Fruit fly (Drosophila melanogaster) whole organism, embryonic: Measurements from ENCODE around the gene CG14669.

Experiments used
- Antp ChIP-seq: fragments of 200-800 bp; sonication (Bioruptor generic); optimal IDR thresholded peaks from 3 replicates; lab custom pipeline; 2016; ENCODE audit warnings: missing biosample characterization, missing genetic modification characterization
- Bgb ChIP-seq: fragments of 200-800 bp; sonication (Bioruptor generic); IDR thresholded peaks from 2 replicates; pipeline ENCODE4 v1.3.6; 2022; ENCODE audit warnings: missing biosample characterization, missing genetic modification characterization; ENCODE audit not compliant: partially characterized antibody
- Blimp-1 ChIP-seq: fragments of 200-800 bp; sonication (Bioruptor generic); optimal IDR thresholded peaks from 3 replicates; lab custom pipeline; 2018; ENCODE audit warnings: missing biosample characterization, missing genetic modification characterization, mild to moderate bottlenecking, moderate library complexity, missing genetic modification reagents
- CG10366 ChIP-seq: fragments of 200-800 bp; sonication (Bioruptor generic); IDR thresholded peaks from 2 replicates; pipeline ENCODE4 v1.3.6; 2022; ENCODE audit warnings: missing biosample characterization, missing genetic modification characterization
- CG11093 ChIP-seq: fragments of 200-800 bp; sonication (Bioruptor generic); IDR thresholded peaks from 3 replicates; pipeline ENCODE4 v1.3.6; 2022; ENCODE audit warnings: missing biosample characterization, missing genetic modification characterization
- CG11247 ChIP-seq: fragments of 200-800 bp; sonication (Bioruptor generic); IDR thresholded peaks from 2 replicates; pipeline ENCODE4 v1.3.6; 2022; ENCODE audit warnings: missing biosample characterization, missing genetic modification characterization
- CG11398 ChIP-seq: fragments of 200-800 bp; sonication (Bioruptor generic); optimal IDR thresholded peaks from 2 replicates; lab custom pipeline; 2016; ENCODE audit warnings: missing biosample characterization, missing genetic modification characterization
- CG14050 ChIP-seq: fragments of 200-800 bp; sonication (Bioruptor generic); IDR thresholded peaks from 3 replicates; pipeline ENCODE4 v1.3.6; 2022; ENCODE audit warnings: missing biosample characterization, missing genetic modification characterization
- CG14965 ChIP-seq: fragments of 200-800 bp; sonication (Bioruptor generic); optimal IDR thresholded peaks from 2 replicates; lab custom pipeline; 2016; ENCODE audit warnings: missing biosample characterization, missing genetic modification characterization, borderline replicate concordance
- CG1602 ChIP-seq: fragments of 200-800 bp; sonication (Bioruptor generic); optimal IDR thresholded peaks from 3 replicates; lab custom pipeline; 2016; ENCODE audit warnings: missing biosample characterization, missing genetic modification characterization
- CG16815 ChIP-seq: fragments of 200-800 bp; sonication (Bioruptor generic); optimal IDR thresholded peaks from 3 replicates; lab custom pipeline; 2017; ENCODE audit warnings: missing biosample characterization, mild to moderate bottlenecking, missing genetic modification characterization
- CG1792 ChIP-seq: fragments of 200-800 bp; sonication (Bioruptor generic); optimal IDR thresholded peaks from 2 replicates; lab custom pipeline; 2016; ENCODE audit warnings: missing biosample characterization, missing genetic modification characterization
- CG2120 ChIP-seq: fragments of 200-800 bp; sonication (Bioruptor generic); optimal IDR thresholded peaks from 3 replicates; lab custom pipeline; 2016; ENCODE audit warnings: missing biosample characterization, missing genetic modification characterization
- CG2678 ChIP-seq: fragments of 200-800 bp; sonication (Bioruptor generic); optimal IDR thresholded peaks from 3 replicates; lab custom pipeline; 2019; ENCODE audit warnings: missing biosample characterization, mild to moderate bottlenecking, missing genetic modification characterization, moderate library complexity
- CG3281 ChIP-seq: fragments of 200-800 bp; sonication (Bioruptor generic); optimal IDR thresholded peaks from 3 replicates; lab custom pipeline; 2017; ENCODE audit warnings: missing biosample characterization, mild to moderate bottlenecking, missing genetic modification characterization
- CG3847 ChIP-seq: fragments of 200-800 bp; sonication (Bioruptor generic); IDR thresholded peaks from 2 replicates; pipeline ENCODE4 v1.3.6; 2022; ENCODE audit warnings: missing biosample characterization, missing genetic modification characterization
- CG6765 ChIP-seq: fragments of 200-800 bp; sonication (Bioruptor generic); optimal IDR thresholded peaks from 3 replicates; lab custom pipeline; 2017; ENCODE audit warnings: missing biosample characterization, mild to moderate bottlenecking, missing genetic modification characterization
- CG8281 ChIP-seq: fragments of 200-800 bp; sonication (Bioruptor generic); optimal IDR thresholded peaks from 2 replicates; lab custom pipeline; 2018; ENCODE audit warnings: missing biosample characterization, mild to moderate bottlenecking, missing genetic modification characterization, moderate library complexity
- CTCF ChIP-seq: fragments of 200-800 bp; sonication (Bioruptor generic); optimal IDR thresholded peaks from 2 replicates; lab custom pipeline; 2017; ENCODE audit warnings: missing biosample characterization, mild to moderate bottlenecking, missing genetic modification characterization, moderate library complexity
- Camta ChIP-seq: fragments of 200-800 bp; sonication (Bioruptor generic); optimal IDR thresholded peaks from 2 replicates; lab custom pipeline; 2016; ENCODE audit warnings: missing biosample characterization, missing genetic modification characterization
- CrebB ChIP-seq: fragments of 200-800 bp; sonication (Bioruptor generic); optimal IDR thresholded peaks from 3 replicates; lab custom pipeline; 2018; ENCODE audit warnings: missing biosample characterization, mild to moderate bottlenecking, missing genetic modification characterization
- Dad ChIP-seq: fragments of 200-800 bp; sonication (Bioruptor generic); optimal IDR thresholded peaks from 3 replicates; lab custom pipeline; 2016; ENCODE audit warnings: missing biosample characterization, missing genetic modification characterization
- Dref ChIP-seq: fragments of 200-800 bp; sonication (Bioruptor generic); IDR thresholded peaks from 2 replicates; pipeline ENCODE4 v1.3.6; 2022; ENCODE audit warnings: missing biosample characterization, missing genetic modification characterization
- ERR ChIP-seq: fragments of 200-800 bp; sonication (Bioruptor generic); optimal IDR thresholded peaks from 2 replicates; lab custom pipeline; 2016; ENCODE audit warnings: missing biosample characterization, missing genetic modification characterization
- HLH3B ChIP-seq: fragments of 200-800 bp; sonication (Bioruptor generic); IDR thresholded peaks from 2 replicates; pipeline ENCODE4 v1.3.6; 2022; ENCODE audit warnings: missing biosample characterization, missing genetic modification characterization
- Hr51 ChIP-seq, 2 experiments: fragments of 200-800 bp; sonication (Bioruptor generic); optimal IDR thresholded peaks; 2 replicates in 1 of 2; 3 replicates in 1 of 2; lab custom pipeline; 2016 to 2018; ENCODE audit warnings: missing biosample characterization in 2 of 2, missing genetic modification characterization in 2 of 2, mild to moderate bottlenecking in 1 of 2, moderate library complexity in 1 of 2
- Oaz ChIP-seq: fragments of 200-800 bp; sonication (Bioruptor generic); IDR thresholded peaks from 2 replicates; pipeline ENCODE4 v1.3.6; 2022; ENCODE audit warnings: missing biosample characterization, missing genetic modification characterization
- Pdp1 ChIP-seq, 2 experiments: fragments of 200-800 bp; sonication (Bioruptor generic); optimal IDR thresholded peaks; 3 replicates each; lab custom pipeline; 2016; ENCODE audit warnings: missing biosample characterization in 2 of 2, missing genetic modification characterization in 2 of 2, mild to moderate bottlenecking in 1 of 2, moderate library complexity in 1 of 2
- Ssrp ChIP-seq: fragments of 200-800 bp; sonication (Bioruptor generic); optimal IDR thresholded peaks from 2 replicates; lab custom pipeline; 2018; ENCODE audit warnings: missing biosample characterization, mild to moderate bottlenecking, missing genetic modification characterization, moderate library complexity
- Xbp1 ChIP-seq: fragments of 200-800 bp; sonication (Bioruptor generic); optimal IDR thresholded peaks from 3 replicates; lab custom pipeline; 2016; ENCODE audit warnings: missing biosample characterization, mild to moderate bottlenecking, missing genetic modification characterization
- Xrp1 ChIP-seq: fragments of 200-800 bp; sonication (Bioruptor generic); IDR thresholded peaks from 2 replicates; pipeline ENCODE4 v1.3.6; 2022; ENCODE audit warnings: missing biosample characterization, missing genetic modification characterization
- ap ChIP-seq: fragments of 200-800 bp; sonication (Bioruptor generic); IDR thresholded peaks from 2 replicates; pipeline ENCODE4 v1.3.6; 2022; ENCODE audit warnings: missing biosample characterization, missing genetic modification characterization
- bbx ChIP-seq: fragments of 200-800 bp; sonication (Bioruptor generic); IDR thresholded peaks from 2 replicates; pipeline ENCODE4 v1.3.6; 2022; ENCODE audit warnings: missing biosample characterization, missing genetic modification characterization; ENCODE audit not compliant: partially characterized antibody
- cad ChIP-seq: fragments of >200 bp; optimal IDR thresholded peaks from 2 replicates; lab custom pipeline; 2017; ENCODE audit warnings: missing biosample characterization, missing genetic modification characterization
- crp ChIP-seq, 2 experiments: fragments of 200-800 bp; sonication (Bioruptor generic); optimal IDR thresholded peaks; 2 replicates in 1 of 2; 3 replicates in 1 of 2; lab custom pipeline; 2017; ENCODE audit warnings: missing biosample characterization in 2 of 2, missing genetic modification characterization in 2 of 2, mild to moderate bottlenecking in 1 of 2, moderate library complexity in 1 of 2
- dmrt99B ChIP-seq: fragments of 200-800 bp; sonication (Bioruptor generic); optimal IDR thresholded peaks from 2 replicates; lab custom pipeline; 2018; ENCODE audit warnings: missing biosample characterization, mild to moderate bottlenecking, missing genetic modification characterization, moderate library complexity
- eve ChIP-seq, 2 experiments: fragments of >200 bp; optimal IDR thresholded peaks; 2 replicates each; lab custom pipeline; 2017; ENCODE audit warnings: missing biosample characterization in 2 of 2, missing genetic modification characterization in 2 of 2
- hbn ChIP-seq: fragments of 200-800 bp; sonication (Bioruptor generic); IDR thresholded peaks from 2 replicates; pipeline ENCODE4 v1.3.6; 2022; ENCODE audit warnings: missing biosample characterization, missing genetic modification characterization; ENCODE audit not compliant: partially characterized antibody
- knrl ChIP-seq: fragments of 200-800 bp; sonication (Bioruptor generic); IDR thresholded peaks from 3 replicates; pipeline ENCODE4 v1.3.6; 2022; ENCODE audit warnings: missing biosample characterization, missing genetic modification characterization; ENCODE audit not compliant: partially characterized antibody
- nerfin-1 ChIP-seq: fragments of 200-800 bp; sonication (Bioruptor generic); optimal IDR thresholded peaks from 3 replicates; lab custom pipeline; 2019; ENCODE audit warnings: missing biosample characterization, mild to moderate bottlenecking, missing genetic modification characterization, moderate library complexity
- pan ChIP-seq, 4 experiments: fragments of >200 bp in 3 of 4; fragments of 200-800 bp in 1 of 4; sonication (Bioruptor generic) in 1 of 4; optimal IDR thresholded peaks in 3 of 4; IDR thresholded peaks in 1 of 4; 2 replicates each; pipeline versions ENCODE4 v1.3.6 to Lab custom; 2017 to 2022; ENCODE audit warnings: missing biosample characterization in 2 of 4, missing genetic modification characterization in 2 of 4, mixed read lengths in 1 of 4
- pnt ChIP-seq: fragments of 200-800 bp; sonication (Bioruptor generic); optimal IDR thresholded peaks from 3 replicates; lab custom pipeline; 2016; ENCODE audit warnings: missing biosample characterization, missing genetic modification characterization
- ranshi ChIP-seq: fragments of 200-800 bp; sonication (Bioruptor generic); IDR thresholded peaks from 2 replicates; pipeline ENCODE4 v1.3.6; 2022; ENCODE audit warnings: missing biosample characterization, missing genetic modification characterization
- slou ChIP-seq: fragments of 200-800 bp; sonication (Bioruptor generic); optimal IDR thresholded peaks from 3 replicates; lab custom pipeline; 2016; ENCODE audit warnings: missing biosample characterization, missing genetic modification characterization
- slp2 ChIP-seq: fragments of 200-800 bp; sonication (Bioruptor generic); optimal IDR thresholded peaks from 2 replicates; lab custom pipeline; 2016; ENCODE audit warnings: missing biosample characterization, missing genetic modification characterization
- ssp ChIP-seq: fragments of 200-800 bp; sonication (Bioruptor generic); IDR thresholded peaks from 2 replicates; pipeline ENCODE4 v1.3.6; 2022; ENCODE audit warnings: missing biosample characterization, missing genetic modification characterization
- tap ChIP-seq: fragments of 200-800 bp; optimal IDR thresholded peaks from 3 replicates; lab custom pipeline; 2019; ENCODE audit warnings: missing biosample characterization, mild to moderate bottlenecking, missing genetic modification characterization, moderate library complexity
- trh ChIP-seq: fragments of 200-800 bp; sonication (Bioruptor generic); optimal IDR thresholded peaks from 2 replicates; lab custom pipeline; 2016; ENCODE audit warnings: missing biosample characterization, missing genetic modification characterization
- usp ChIP-seq: fragments of >200 bp; optimal IDR thresholded peaks from 2 replicates; lab custom pipeline; 2017; ENCODE audit warnings: missing biosample characterization, missing genetic modification characterization
- wek ChIP-seq: fragments of 200-800 bp; sonication (Bioruptor generic); optimal IDR thresholded peaks from 3 replicates; lab custom pipeline; 2018; ENCODE audit warnings: missing biosample characterization, mild to moderate bottlenecking, missing genetic modification characterization, moderate library complexity

Gene CG14669

dm6 chr3R:5371563-5371962 is 42.8 kb upstream of the CG14669 start, which contains the start of gene Polr2F (continued):
- TF ChIP-seq Oaz (GFP tag; lab: Robert Waterston, UW) (peak; percentile 45; the same call in 1 of the 2 replicates), ERR (GFP tag; lab: Kevin White, UChicago) (peak; percentile 85), slp2 (GFP tag; lab: Kevin White, UChicago) (peak; percentile 77), CrebB (tag; lab: Kevin White, UChicago) (peak; percentile 69), trh (GFP tag; lab: Kevin White, UChicago) (peak; percentile 56), ap (GFP tag; lab: Robert Waterston, UW) (peak; percentile 43; the same call in 1 of the 2 replicates), CG8281 (tag; lab: Kevin White, UChicago) (no peak), usp (GFP tag; lab: Kevin White, UChicago) (no peak), knrl (GFP tag; lab: Robert Waterston, UW) (peak; percentile 51; the same call in 2 of the 3 replicates), Xbp1 (peak; percentile 93), CG11247 (GFP tag; lab: Robert Waterston, UW) (peak; percentile 86), cad (GFP tag; lab: Kevin White, UChicago) (peak; percentile 81), CG1792 (GFP tag; lab: Kevin White, UChicago) (peak; percentile 85), CG6765 (GFP tag; lab: Kevin White, UChicago) (peak; percentile 66), nerfin-1 (tag; lab: Kevin White, UChicago) (peak; percentile 55), Antp (GFP tag; lab: Kevin White, UChicago) (peak; percentile 96), slou (GFP tag; lab: Kevin White, UChicago) (peak; percentile 63), CG16815 (peak; percentile 73), dmrt99B (tag; lab: Kevin White, UChicago) (no peak), Bgb (GFP tag; lab: Robert Waterston, UW) (peak; percentile 63), CG14050 (GFP tag; lab: Robert Waterston, UW) (0 out of 3 replicates have a peak, but pooled peaks have one; percentile 38), CG3847 (GFP tag; lab: Robert Waterston, UW) (peak; percentile 94), Ssrp (tag; lab: Kevin White, UChicago) (peak; percentile 57), crp (GFP tag; optimal IDR thresholded peaks at IDR 0.05; lab: Kevin White, UChicago) (peak in 1 of 2 experiments; percentile 41), bbx (peak; percentile 66), Dad (GFP tag; lab: Kevin White, UChicago) (peak; percentile 93), CG10366 (peak; percentile 64), CG11093 (GFP tag; lab: Robert Waterston, UW) (no peak), Camta (GFP tag; lab: Kevin White, UChicago) (peak; percentile 80), CG3281 (GFP tag; lab: Kevin White, UChicago) (peak; percentile 69), CG1602 (peak; percentile 80), pan (optimal IDR thresholded peaks at IDR 0.05; lab: Kevin White, UChicago) (no peak), pan (GFP tag; optimal IDR thresholded peaks at IDR 0.05 in 1 of 2, IDR thresholded peaks at IDR 0.05 in 1 of 2) (peak in 1 of 2 experiments; percentile 75), pnt (GFP tag; lab: Kevin White, UChicago) (peak; percentile 89), Dref (peak; percentile 93), CG14965 (GFP tag; lab: Kevin White, UChicago) (no peak), ranshi (GFP tag; lab: Robert Waterston, UW) (peak; percentile 76), CG2678 (peak; percentile 63), CTCF (peak; percentile 44), hbn (GFP tag; lab: Robert Waterston, UW) (peak; percentile 38; the same call in 1 of the 2 replicates), Hr51 (GFP tag; optimal IDR thresholded peaks at IDR 0.05; lab: Kevin White, UChicago) (peak; percentile 45 to 94), CG11398 (GFP tag; lab: Kevin White, UChicago) (peak; percentile 79), eve (GFP tag; optimal IDR thresholded peaks at IDR 0.05; lab: Kevin White, UChicago) (no peak), ssp (GFP tag; lab: Robert Waterston, UW) (peak; percentile 67), Xrp1 (peak; percentile 79), CG2120 (peak; percentile 97), wek (GFP tag; lab: Kevin White, UChicago) (peak; percentile 32), tap (peak; percentile 42), HLH3B (GFP tag; lab: Robert Waterston, UW) (peak; percentile 68), Blimp-1 (GFP tag; lab: Kevin White, UChicago) (peak; percentile 51), Pdp1 (GFP tag; optimal IDR thresholded peaks at IDR 0.05; lab: Kevin White, UChicago) (peak; percentile 76 to 89)
